Fruit fly (Drosophila melanogaster) whole organism, embryonic: ENCODE data around the gene TTLL6B.

Experiments used
- Aef1 ChIP-seq: fragments of 200-800 bp; sonication (Bioruptor generic); IDR thresholded peaks from 3 replicates; pipeline ENCODE4 v1.3.6; 2022; ENCODE audit warnings: missing biosample characterization, missing genetic modification characterization
- B-H1 ChIP-seq: fragments of 200-800 bp; sonication (Bioruptor generic); IDR thresholded peaks from 3 replicates; pipeline ENCODE4 v1.3.6; 2022; ENCODE audit warnings: missing biosample characterization, missing genetic modification characterization
- Bdp1 ChIP-seq: fragments of 200-800 bp; sonication (Bioruptor generic); optimal IDR thresholded peaks from 3 replicates; lab custom pipeline; 2016; ENCODE audit warnings: missing biosample characterization, missing genetic modification characterization
- CG11504 ChIP-seq: fragments of 200-800 bp; sonication (Bioruptor generic); optimal IDR thresholded peaks from 3 replicates; lab custom pipeline; 2019; ENCODE audit warnings: missing biosample characterization, mild to moderate bottlenecking, missing genetic modification characterization, moderate library complexity
- CG13296 ChIP-seq: fragments of 200-800 bp; sonication (Bioruptor generic); optimal IDR thresholded peaks from 3 replicates; lab custom pipeline; 2018; ENCODE audit warnings: missing biosample characterization, mild to moderate bottlenecking, missing genetic modification characterization
- CG13894 ChIP-seq: fragments of 200-800 bp; sonication (Bioruptor generic); optimal IDR thresholded peaks from 3 replicates; lab custom pipeline; 2018; ENCODE audit warnings: missing biosample characterization, mild to moderate bottlenecking, missing genetic modification characterization, moderate library complexity
- CG14050 ChIP-seq: fragments of 200-800 bp; sonication (Bioruptor generic); IDR thresholded peaks from 3 replicates; pipeline ENCODE4 v1.3.6; 2022; ENCODE audit warnings: missing biosample characterization, missing genetic modification characterization
- CG17328 ChIP-seq: fragments of 200-800 bp; sonication (Bioruptor generic); IDR thresholded peaks from 2 replicates; pipeline ENCODE4 v1.3.6; 2022; ENCODE audit warnings: missing biosample characterization, missing genetic modification characterization
- CG3163 ChIP-seq: fragments of 200-800 bp; sonication (Bioruptor generic); optimal IDR thresholded peaks from 3 replicates; lab custom pipeline; 2016; ENCODE audit warnings: missing biosample characterization, missing genetic modification characterization
- CG3995 ChIP-seq: fragments of 200-800 bp; sonication (Bioruptor generic); optimal IDR thresholded peaks from 3 replicates; lab custom pipeline; 2016; ENCODE audit warnings: missing biosample characterization, missing genetic modification characterization
- CG4730 ChIP-seq: fragments of 200-800 bp; sonication (Bioruptor generic); IDR thresholded peaks from 2 replicates; pipeline ENCODE4 v1.3.6; 2022; ENCODE audit warnings: missing biosample characterization, missing genetic modification characterization
- CG5245 ChIP-seq: fragments of 200-800 bp; sonication (Bioruptor generic); optimal IDR thresholded peaks from 3 replicates; lab custom pipeline; 2016; ENCODE audit warnings: missing biosample characterization, missing genetic modification characterization
- CG6175 ChIP-seq: fragments of 200-800 bp; sonication (Bioruptor generic); IDR thresholded peaks from 3 replicates; pipeline ENCODE4 v1.3.6; 2022; ENCODE audit warnings: missing biosample characterization, missing genetic modification characterization
- CG7786 ChIP-seq: fragments of 200-800 bp; sonication (Bioruptor generic); optimal IDR thresholded peaks from 2 replicates; lab custom pipeline; 2016; ENCODE audit warnings: missing biosample characterization, missing genetic modification characterization
- CG7928 ChIP-seq: fragments of 200-800 bp; sonication (Bioruptor generic); optimal IDR thresholded peaks from 2 replicates; lab custom pipeline; 2017; ENCODE audit warnings: missing biosample characterization, mild to moderate bottlenecking, missing genetic modification characterization
- CG9437 ChIP-seq: fragments of 200-800 bp; sonication (Bioruptor generic); optimal IDR thresholded peaks from 2 replicates; lab custom pipeline; 2018; ENCODE audit warnings: missing biosample characterization, mild to moderate bottlenecking, missing genetic modification characterization
- CG9876 ChIP-seq: fragments of 200-800 bp; sonication (Bioruptor generic); optimal IDR thresholded peaks from 2 replicates; lab custom pipeline; 2016; ENCODE audit warnings: missing biosample characterization, missing genetic modification characterization
- D ChIP-seq, 2 experiments: fragments of 200-800 bp in 1 of 2; fragments of >200 bp in 1 of 2; sonication (Bioruptor generic) in 1 of 2; optimal IDR thresholded peaks; 2 replicates in 1 of 2; 3 replicates in 1 of 2; lab custom pipeline; 2017; ENCODE audit warnings: mild to moderate bottlenecking in 1 of 2, missing biosample characterization in 1 of 2, missing genetic modification characterization in 1 of 2, missing genetic modification reagents in 1 of 2
- Dbx ChIP-seq: fragments of 200-800 bp; sonication (Bioruptor generic); IDR thresholded peaks from 3 replicates; pipeline ENCODE4 v1.3.6; 2022; ENCODE audit warnings: missing biosample characterization, missing genetic modification characterization
- Doc2 ChIP-seq: fragments of 200-800 bp; sonication (Bioruptor generic); IDR thresholded peaks from 2 replicates; pipeline ENCODE4 v1.3.6; 2022; ENCODE audit warnings: missing biosample characterization, missing genetic modification characterization
- Dp ChIP-seq: fragments of 200-800 bp; sonication (Bioruptor generic); optimal IDR thresholded peaks from 2 replicates; lab custom pipeline; 2018; ENCODE audit warnings: missing biosample characterization, mild to moderate bottlenecking, missing genetic modification characterization, moderate library complexity
- E2f1 ChIP-seq: fragments of 200-800 bp; sonication (Bioruptor generic); IDR thresholded peaks from 2 replicates; pipeline ENCODE4 v1.3.6; 2022; ENCODE audit warnings: missing biosample characterization, missing genetic modification characterization
- Ets97D ChIP-seq: fragments of 200-800 bp; sonication (Bioruptor generic); optimal IDR thresholded peaks from 3 replicates; lab custom pipeline; 2016; ENCODE audit warnings: missing biosample characterization, missing genetic modification characterization
- Gug ChIP-seq: fragments of 200-800 bp; sonication (Bioruptor generic); IDR thresholded peaks from 4 replicates; pipeline ENCODE4 v1.3.6; 2022; ENCODE audit warnings: missing biosample characterization, missing genetic modification characterization
- Lim3 ChIP-seq: fragments of 200-800 bp; sonication (Bioruptor generic); IDR thresholded peaks from 2 replicates; pipeline ENCODE4 v1.3.6; 2022; ENCODE audit warnings: missing biosample characterization, missing genetic modification characterization
- Optix ChIP-seq: fragments of 200-800 bp; sonication (Bioruptor generic); IDR thresholded peaks from 3 replicates; pipeline ENCODE4 v1.3.6; 2022; ENCODE audit warnings: missing biosample characterization, missing genetic modification characterization
- Sox100B ChIP-seq: fragments of 200-800 bp; sonication (Bioruptor generic); optimal IDR thresholded peaks from 3 replicates; lab custom pipeline; 2018; ENCODE audit warnings: missing biosample characterization, mild to moderate bottlenecking, missing genetic modification characterization
- ap ChIP-seq: fragments of 200-800 bp; sonication (Bioruptor generic); IDR thresholded peaks from 2 replicates; pipeline ENCODE4 v1.3.6; 2022; ENCODE audit warnings: missing biosample characterization, missing genetic modification characterization
- crol ChIP-seq: fragments of 200-800 bp; sonication (Bioruptor generic); IDR thresholded peaks from 2 replicates; pipeline ENCODE4 v1.3.6; 2022; ENCODE audit warnings: missing biosample characterization, missing genetic modification characterization
- crp ChIP-seq, 2 experiments: fragments of 200-800 bp; sonication (Bioruptor generic); optimal IDR thresholded peaks; 2 replicates in 1 of 2; 3 replicates in 1 of 2; lab custom pipeline; 2017; ENCODE audit warnings: missing biosample characterization in 2 of 2, missing genetic modification characterization in 2 of 2, mild to moderate bottlenecking in 1 of 2, moderate library complexity in 1 of 2
- dati ChIP-seq: fragments of 200-800 bp; sonication (Bioruptor generic); IDR thresholded peaks from 2 replicates; pipeline ENCODE4 v1.3.6; 2022; ENCODE audit warnings: missing biosample characterization, missing genetic modification characterization
- dm ChIP-seq: fragments of 200-800 bp; sonication (Bioruptor generic); optimal IDR thresholded peaks from 3 replicates; lab custom pipeline; 2016; ENCODE audit warnings: missing biosample characterization, missing genetic modification characterization
- ewg ChIP-seq: fragments of 200-800 bp; sonication (Bioruptor generic); optimal IDR thresholded peaks from 3 replicates; lab custom pipeline; 2017; ENCODE audit warnings: mild to moderate bottlenecking, missing biosample characterization, missing genetic modification reagents, missing genetic modification characterization
- eyg ChIP-seq: fragments of 200-800 bp; sonication (Bioruptor generic); optimal IDR thresholded peaks from 3 replicates; lab custom pipeline; 2016; ENCODE audit warnings: missing biosample characterization, missing genetic modification characterization
- inv ChIP-seq: fragments of 200-800 bp; sonication (Bioruptor generic); IDR thresholded peaks from 2 replicates; pipeline ENCODE4 v1.3.6; 2022; ENCODE audit warnings: missing biosample characterization, missing genetic modification characterization; ENCODE audit not compliant: partially characterized antibody
- kah ChIP-seq: fragments of 200-800 bp; sonication (Bioruptor generic); optimal IDR thresholded peaks from 2 replicates; lab custom pipeline; 2018; ENCODE audit warnings: missing biosample characterization, mild to moderate bottlenecking, missing genetic modification characterization
- ken ChIP-seq: fragments of 200-800 bp; sonication (Bioruptor generic); IDR thresholded peaks from 3 replicates; pipeline ENCODE4 v1.3.6; 2022; ENCODE audit warnings: missing biosample characterization, missing genetic modification characterization
- oc ChIP-seq: fragments of 200-800 bp; sonication (Bioruptor generic); optimal IDR thresholded peaks from 2 replicates; lab custom pipeline; 2018; ENCODE audit warnings: missing biosample characterization, mild to moderate bottlenecking, missing genetic modification characterization, moderate library complexity
- pb ChIP-seq: fragments of 200-800 bp; sonication (Bioruptor generic); optimal IDR thresholded peaks from 3 replicates; lab custom pipeline; 2016; ENCODE audit warnings: missing biosample characterization, missing genetic modification characterization
- ro ChIP-seq: fragments of 200-800 bp; sonication (Bioruptor generic); IDR thresholded peaks from 2 replicates; pipeline ENCODE4 v1.3.6; 2022; ENCODE audit warnings: missing biosample characterization, missing genetic modification characterization
- row ChIP-seq: fragments of 200-800 bp; sonication (Bioruptor generic); IDR thresholded peaks from 3 replicates; pipeline ENCODE4 v1.3.6; 2022; ENCODE audit warnings: missing biosample characterization, missing genetic modification characterization
- sc ChIP-seq, 3 experiments: fragments of >200 bp in 2 of 3; fragments of 200-800 bp in 1 of 3; sonication (Bioruptor generic) in 1 of 3; optimal IDR thresholded peaks; 2 replicates in 2 of 3; 3 replicates in 1 of 3; lab custom pipeline; 2017; ENCODE audit warnings: mild to moderate bottlenecking in 1 of 3, missing biosample characterization in 1 of 3, missing genetic modification characterization in 1 of 3, missing genetic modification reagents in 1 of 3
- sens ChIP-seq: fragments of 200-800 bp; sonication (Bioruptor generic); peaks from one replicate; lab custom pipeline; 2016; ENCODE audit warnings: missing biosample characterization, missing genetic modification characterization
- slou ChIP-seq: fragments of 200-800 bp; sonication (Bioruptor generic); optimal IDR thresholded peaks from 3 replicates; lab custom pipeline; 2016; ENCODE audit warnings: missing biosample characterization, missing genetic modification characterization
- sqz ChIP-seq: fragments of 200-800 bp; sonication (Bioruptor generic); optimal IDR thresholded peaks from 3 replicates; lab custom pipeline; 2018; ENCODE audit warnings: missing biosample characterization, mild to moderate bottlenecking, missing genetic modification characterization
- twi ChIP-seq: fragments of 200-800 bp; optimal IDR thresholded peaks from 2 replicates; lab custom pipeline; 2019; ENCODE audit warnings: missing biosample characterization, mild to moderate bottlenecking, missing genetic modification characterization, moderate library complexity
- usp ChIP-seq: fragments of >200 bp; optimal IDR thresholded peaks from 2 replicates; lab custom pipeline; 2017; ENCODE audit warnings: missing biosample characterization, missing genetic modification characterization
- z ChIP-seq: fragments of 200-800 bp; sonication (Bioruptor generic); IDR thresholded peaks from 3 replicates; pipeline ENCODE4 v1.3.6; 2022; ENCODE audit warnings: missing biosample characterization, missing genetic modification characterization
- zfh2 ChIP-seq: fragments of 200-800 bp; sonication (Bioruptor generic); optimal IDR thresholded peaks from 2 replicates; lab custom pipeline; 2016; ENCODE audit warnings: missing biosample characterization, missing genetic modification characterization

Gene TTLL6B

DNA sequence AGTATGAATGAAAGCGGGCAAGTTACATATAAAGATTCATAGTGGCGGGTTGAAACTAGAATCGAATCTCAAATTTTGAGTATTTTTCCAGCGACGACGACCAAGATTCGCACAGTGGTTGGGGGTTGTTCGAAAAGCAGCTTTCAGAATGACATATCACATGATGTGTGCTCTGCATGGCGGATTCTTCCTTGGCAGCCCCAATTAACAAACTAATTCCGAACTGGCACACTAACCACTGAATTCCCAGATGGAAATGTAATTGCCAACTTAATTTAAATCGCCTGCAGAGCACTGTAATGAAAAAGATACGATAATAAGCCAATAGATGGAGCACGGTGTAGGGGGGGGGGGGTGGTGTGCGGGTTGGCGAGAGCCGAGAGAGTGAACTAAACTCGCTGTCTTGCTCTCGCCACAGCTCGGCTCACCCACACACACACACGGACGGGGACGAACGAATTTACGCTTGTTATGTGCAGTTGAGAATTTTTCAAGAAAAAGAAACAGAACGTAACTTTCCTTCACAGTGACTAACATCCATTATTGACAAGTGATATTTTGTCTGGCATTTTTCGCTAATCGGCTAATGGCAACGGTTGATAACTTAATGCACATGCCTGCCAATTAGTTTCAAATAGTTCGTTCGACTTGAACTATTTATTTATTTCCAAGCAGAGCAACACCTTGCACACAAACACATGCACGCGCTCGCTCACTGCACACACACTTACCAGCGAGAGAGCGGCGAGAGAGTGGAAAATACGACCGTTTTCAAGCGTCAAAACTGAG, 30.4 kb upstream of the TTLL6B start (continued):
- peak; percentile 97 for TF ChIP-seq ken
- peak; percentile 88 for TF ChIP-seq ro (GFP tag; lab: Robert Waterston, UW)
- peak; percentile 77 for TF ChIP-seq CG7928 (GFP tag; lab: Kevin White, UChicago)
- TF ChIP-seq CG13894 (tag; lab: Kevin White, UChicago), result peak; percentile 90
- peak; percentile 90 for TF ChIP-seq eyg (GFP tag; lab: Kevin White, UChicago)
- peak; percentile 96 for TF ChIP-seq E2f1
- peak; percentile 98 for TF ChIP-seq sens (GFP tag; lab: Kevin White, UChicago)
- TF ChIP-seq B-H1, result peak; percentile 95
- peak; percentile 94 for TF ChIP-seq CG11504 (tag; lab: Kevin White, UChicago)
- peak; percentile 93 for TF ChIP-seq CG6175
- TF ChIP-seq CG4730 (GFP tag; lab: Robert Waterston, UW), result peak; percentile 95
- TF ChIP-seq CG5245 (GFP tag; lab: Kevin White, UChicago), result peak; percentile 92
- no peak for TF ChIP-seq usp (GFP tag; lab: Kevin White, UChicago)
- peak; percentile 22 for TF ChIP-seq Dp (GFP tag; lab: Kevin White, UChicago)
- TF ChIP-seq Doc2 (GFP tag; lab: Robert Waterston, UW), result peak; percentile 81
- peak; percentile 98 for TF ChIP-seq Optix
- peak; percentile 67 for TF ChIP-seq twi (tag; lab: Kevin White, UChicago)
- peak; percentile 75 for TF ChIP-seq sqz (GFP tag; lab: Kevin White, UChicago)
- peak; percentile 92 for TF ChIP-seq ewg (GFP tag; lab: Kevin White, UChicago)
- TF ChIP-seq kah (GFP tag; lab: Kevin White, UChicago), result peak; percentile 70
- peak; percentile 97 for TF ChIP-seq Dbx (GFP tag; lab: Robert Waterston, UW)
- peak; percentile 99 for TF ChIP-seq crol
- peak; percentile 89 for TF ChIP-seq Bdp1 (GFP tag; lab: Kevin White, UChicago)
- peak; percentile 95 for TF ChIP-seq oc (tag; lab: Kevin White, UChicago)
- TF ChIP-seq crp (GFP tag; optimal IDR thresholded peaks at IDR 0.05; lab: Kevin White, UChicago), result peak in 1 of 2 experiments; percentile 68
- peak; percentile 94 for TF ChIP-seq pb (GFP tag; lab: Kevin White, UChicago)
- no peak for TF ChIP-seq D (optimal IDR thresholded peaks at IDR 0.05; lab: Kevin White, UChicago)
- peak; percentile 88 for TF ChIP-seq D (GFP tag; optimal IDR thresholded peaks at IDR 0.05; lab: Kevin White, UChicago)
- TF ChIP-seq slou, result peak; percentile 75
- peak; percentile 84 for TF ChIP-seq Sox100B
- peak; percentile 88 for TF ChIP-seq CG9437 (GFP tag; lab: Kevin White, UChicago)
- peak; percentile 75 for TF ChIP-seq Ets97D
- TF ChIP-seq CG17328 (GFP tag; lab: Robert Waterston, UW), result peak; percentile 97
- TF ChIP-seq dati (GFP tag; lab: Robert Waterston, UW), result peak; percentile 94
- TF ChIP-seq CG13296, result peak; percentile 90
- peak; percentile 96 for TF ChIP-seq Aef1
- TF ChIP-seq sc (optimal IDR thresholded peaks at IDR 0.05; lab: Kevin White, UChicago), result no peak
- peak; percentile 90 for TF ChIP-seq sc (GFP tag; optimal IDR thresholded peaks at IDR 0.05; lab: Kevin White, UChicago)
- peak; percentile 98 for TF ChIP-seq Gug (GFP tag; lab: Robert Waterston, UW)
- peak; percentile 90 for TF ChIP-seq CG9876
- TF ChIP-seq CG3995 (GFP tag; lab: Kevin White, UChicago), result peak; percentile 75
- peak; percentile 86 for TF ChIP-seq Lim3
- TF ChIP-seq dm (GFP tag; lab: Kevin White, UChicago), result peak; percentile 88
- 0 out of 2 replicates have a peak, but pooled peaks have one; percentile 36 for TF ChIP-seq inv (GFP tag; lab: Robert Waterston, UW)
- peak; percentile 95 for TF ChIP-seq CG14050 (GFP tag; lab: Robert Waterston, UW)
- peak; percentile 96 for TF ChIP-seq zfh2 (GFP tag; lab: Kevin White, UChicago)
- TF ChIP-seq row (GFP tag; lab: Robert Waterston, UW), result peak; percentile 97
- TF ChIP-seq z (GFP tag; lab: Robert Waterston, UW), result peak; percentile 71; the same call in 2 of the 3 replicates
- TF ChIP-seq ap (GFP tag; lab: Robert Waterston, UW), result peak; percentile 94
- TF ChIP-seq CG7786 (GFP tag; lab: Kevin White, UChicago), result peak; percentile 98
- peak; percentile 83 for TF ChIP-seq CG3163
